Worm (Caenorhabditis elegans) whole organism, late embryonic: ENCODE data around the gene R09H10.6.

Experiments
- pat-9 ChIP-seq: fragments of 200-800 bp; sonication (Bioruptor generic); optimal IDR thresholded peaks from 2 replicates; lab custom pipeline; 2018; ENCODE audit warnings: mild to moderate bottlenecking, missing genetic modification characterization, moderate library complexity, missing compliant biosample characterization
- pha-4 ChIP-seq: fragments of 150-350 bp; optimal IDR thresholded peaks from 2 replicates; lab custom pipeline; 2018; ENCODE audit warnings: missing biosample characterization, missing genetic modification reagents, missing genetic modification characterization

- TF ChIP-seq pat-9 (tag; lab: Kevin White, UChicago) (no peak), pha-4 (tag; lab: Kevin White, UChicago) (no peak)
These were observed 8.0 kb downstream of the R09H10.6 start for ce11 chrIV:10616366-10616765.
